Fruit fly (Drosophila melanogaster): ENCODE data around the gene ATPsynO.

DNA sequence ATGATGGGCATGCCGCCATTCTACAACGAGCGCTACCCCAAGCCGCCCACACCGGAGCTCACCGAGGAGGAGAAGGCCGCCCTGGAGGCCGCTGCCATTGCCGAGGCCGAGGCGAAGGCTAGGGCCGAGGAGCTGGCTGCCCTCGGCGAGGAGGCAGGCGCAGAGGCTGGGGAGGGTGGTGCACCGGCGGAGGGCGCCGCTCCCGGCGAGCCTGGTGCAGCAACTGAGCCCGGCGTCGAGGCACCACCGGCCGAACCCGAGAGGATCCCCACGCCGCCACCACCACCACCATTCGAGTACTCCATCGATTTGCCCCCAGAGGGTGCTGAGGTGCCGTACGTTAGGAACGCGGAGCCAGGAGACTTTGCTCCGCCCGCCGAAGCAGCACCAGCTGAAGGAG lies 39.9 kb downstream of the ATPsynO start:
- TF ChIP-seq Ets21C (GFP tag; optimal IDR thresholded peaks at IDR 0.05) (no peak), CG15336 (GFP tag; IDR thresholded peaks at IDR 0.05) (no peak), OdsH (GFP tag; optimal IDR thresholded peaks at IDR 0.05) (no peak), CG8319 (GFP tag; optimal IDR thresholded peaks at IDR 0.05) (no peak), Met (GFP tag; optimal IDR thresholded peaks at IDR 0.05) (no peak), spab (GFP tag; optimal IDR thresholded peaks at IDR 0.05) (no peak), esn (GFP tag; optimal IDR thresholded peaks at IDR 0.05) (no peak), CG6808 (GFP tag; optimal IDR thresholded peaks at IDR 0.05) (no peak), fkh (GFP tag; optimal IDR thresholded peaks at IDR 0.05) (no peak), lz (GFP tag; optimal IDR thresholded peaks at IDR 0.05) (no peak), Eip93F (GFP tag; optimal IDR thresholded peaks at IDR 0.05) (no peak), Lpt (GFP tag; optimal IDR thresholded peaks at IDR 0.05) (no peak), dsx (GFP tag; optimal IDR thresholded peaks at IDR 0.05; ENCODE audit: poor library complexity, severe bottlenecking) (no peak)

Measured in whole organism, prepupa.